Worm (Caenorhabditis elegans): ENCODE measurements around the gene phf-10.

ce11 chrV:303271-303670 is 8.1 kb downstream of the phf-10 start:
- TF ChIP-seq F22D6.2 (tag; optimal IDR thresholded peaks at IDR 0.05) (no peak), snpc-4 (GFP tag; optimal IDR thresholded peaks at IDR 0.05) (no peak), snpc-4 (tag; optimal IDR thresholded peaks at IDR 0.05) (no peak), F57C9.4 (tag; optimal IDR thresholded peaks at IDR 0.05) (no peak)

All from whole organism, young adult.